Worm (Caenorhabditis elegans): ENCODE measurements around the gene C35C5.8.

DNA sequence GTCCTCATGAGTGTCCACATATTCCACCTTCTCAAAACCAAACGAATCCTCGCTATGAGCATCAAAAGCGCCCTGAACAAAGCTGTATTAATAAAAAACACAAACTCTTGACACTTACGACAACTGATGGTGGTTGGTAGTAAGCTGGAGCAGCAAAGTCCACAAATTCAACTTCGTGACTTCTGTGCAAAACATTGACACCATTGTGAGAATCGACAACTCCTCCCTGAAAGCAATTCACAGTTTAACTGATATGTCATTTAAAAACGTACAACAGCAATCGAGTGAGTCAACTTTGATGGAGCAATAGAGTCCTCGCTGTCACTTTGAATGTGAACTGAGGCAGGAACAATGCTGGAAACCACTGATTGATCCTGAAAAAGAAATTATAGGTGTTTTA lies 16.0 kb upstream of the C35C5.8 start:
- no peak for TF ChIP-seq ceh-28 (tag; optimal IDR thresholded peaks at IDR 0.05)
- no peak for TF ChIP-seq nhr-237 (tag; optimal IDR thresholded peaks at IDR 0.05)

Data from whole organism, L3 larva.